Worm (Caenorhabditis elegans) whole organism, L4/young adult: ENCODE data around the gene ceh-43.

Experiments
- W03F9.2 ChIP-seq: fragments of 150-350 bp; optimal IDR thresholded peaks from 2 replicates; lab custom pipeline; 2014; ENCODE audit warnings: missing biosample characterization, missing genetic modification characterization
- dao-5 ChIP-seq: sonication (generic microtip); optimal IDR thresholded peaks from 2 replicates; lab custom pipeline; 2016; ENCODE audit warnings: missing genotype, missing genetic modification characterization, moderate library complexity, missing compliant biosample characterization
- him-1 ChIP-seq: sonication (generic microtip); optimal IDR thresholded peaks from 2 replicates; lab custom pipeline; 2016; ENCODE audit warnings: missing genotype, missing genetic modification reagents, missing genetic modification characterization, missing compliant biosample characterization

Gene ceh-43

DNA sequence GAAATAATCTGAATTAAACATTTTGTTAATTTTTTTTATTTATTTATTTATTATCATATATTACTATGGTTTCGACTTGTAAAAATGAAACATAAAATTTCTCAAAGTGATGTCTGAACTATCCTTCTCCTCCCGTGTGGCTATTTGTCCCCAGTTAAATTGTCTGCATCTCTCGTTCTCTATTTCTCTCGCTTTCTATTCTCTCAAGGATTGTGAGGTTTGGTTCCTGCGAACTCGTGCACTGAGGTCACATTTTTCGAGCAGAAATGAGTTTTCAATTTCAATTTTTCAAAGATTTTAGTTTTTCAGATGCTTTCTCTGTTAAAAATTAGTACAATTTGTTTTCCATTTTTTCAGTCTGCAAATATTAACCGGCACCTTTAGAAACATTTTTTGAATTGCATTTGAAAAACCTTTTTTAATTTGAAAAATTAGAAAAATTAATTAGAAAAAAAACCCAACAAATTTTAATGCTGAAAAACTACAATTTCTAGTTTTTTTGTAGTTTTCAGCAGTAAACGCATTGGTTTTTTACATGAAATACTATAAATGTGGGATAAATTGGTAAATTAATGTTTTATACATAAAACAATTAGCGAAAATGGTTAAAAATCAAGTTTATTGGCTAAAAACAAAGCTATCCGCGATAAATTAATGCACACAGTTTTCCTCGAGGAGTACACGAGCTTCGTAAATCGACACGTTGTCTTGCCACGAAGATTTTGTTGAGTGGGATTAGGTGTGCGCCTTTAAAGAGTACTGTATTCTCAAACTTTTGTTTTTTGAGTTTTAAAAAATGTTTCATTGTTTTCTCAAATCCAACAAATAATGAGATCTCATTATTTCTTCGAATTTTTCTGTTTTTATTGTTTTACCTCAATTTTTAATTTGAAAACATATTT is 37.4 kb downstream of the ceh-43 start:
- TF ChIP-seq him-1 (tag; lab: Kevin White, UChicago): no peak
- TF ChIP-seq dao-5: no peak
- no peak for TF ChIP-seq W03F9.2

- TF ChIP-seq dao-5 (no peak), W03F9.2 (no peak), him-1 (tag; lab: Kevin White, UChicago) (no peak)
These were observed 41.5 kb downstream of the ceh-43 start, which contains the start of gene gpch-1 for ce11 chrIII:4408251-4408650. gpch-1 (plus strand) TSS chrIII:4408551.

- TF ChIP-seq him-1 (tag; lab: Kevin White, UChicago) (no peak), W03F9.2 (no peak), dao-5 (no peak)
These were observed 42.6 kb downstream of the ceh-43 start, which contains the start of gene prdx-3 for ce11 chrIII:4407144-4407543. prdx-3 (plus strand) TSS chrIII:4407444.

- no peak for TF ChIP-seq dao-5
- TF ChIP-seq him-1 (tag; lab: Kevin White, UChicago): no peak
- TF ChIP-seq W03F9.2: no peak
These were observed 43.8 kb downstream of the ceh-43 start, which contains the start of gene rnp-4 for ce11 chrIII:4405986-4406385. rnp-4 (plus strand) TSS chrIII:4406286.

- TF ChIP-seq him-1 (tag; lab: Kevin White, UChicago): no peak
- no peak for TF ChIP-seq W03F9.2
- no peak for TF ChIP-seq dao-5
These were observed 45.4 kb downstream of the ceh-43 start, which contains the start of the genes R07E5.17 and snfc-5 for ce11 chrIII:4404339-4404836. R07E5.17 (minus strand) TSS chrIII:4404436. snfc-5 (plus strand) TSS chrIII:4404786.

- no peak for TF ChIP-seq him-1 (tag; lab: Kevin White, UChicago)
- no peak for TF ChIP-seq dao-5
- TF ChIP-seq W03F9.2: no peak
These were observed 48.6 kb downstream of the ceh-43 start, which contains the start of gene R07E5.15 for ce11 chrIII:4401142-4401541. R07E5.15 (plus strand) TSS chrIII:4401442.

- no peak for TF ChIP-seq him-1 (tag; lab: Kevin White, UChicago)
- TF ChIP-seq W03F9.2: no peak
These were observed 51.3 kb downstream of the ceh-43 start, which contains the start of gene R07E5.6 for ce11 chrIII:4398463-4398862. R07E5.6 (plus strand) TSS chrIII:4398763.

DNA sequence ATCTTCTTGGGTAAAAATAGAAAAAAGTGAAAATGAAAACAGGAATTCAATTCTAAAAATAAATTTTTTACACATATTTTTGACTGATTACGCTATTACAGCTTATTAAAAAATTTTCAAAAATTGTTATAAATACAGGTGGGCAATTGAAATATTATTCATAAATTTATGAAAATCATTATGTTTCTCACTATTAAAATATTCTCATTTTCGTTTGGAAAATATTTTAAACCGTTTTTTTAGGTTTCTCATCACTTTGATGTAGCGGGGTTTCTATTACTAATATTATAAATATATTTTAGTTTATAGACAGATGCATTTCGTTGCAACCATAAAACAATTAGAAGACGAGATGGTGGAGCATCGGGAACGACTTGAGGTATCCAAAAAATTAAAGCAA is 52.6 kb downstream of the ceh-43 start, which contains the start of gene R07E5.5:
R07E5.5 (plus strand) TSS at position 301 of the 400 bp plus-strand sequence.
- TF ChIP-seq W03F9.2 (no peak), him-1 (tag; lab: Kevin White, UChicago) (no peak), dao-5 (no peak)
